Worm (Caenorhabditis elegans) whole organism, young adult: ENCODE results near the gene Y82E9BR.10.

ENCODE experiments used
- B0019.2 ChIP-seq: fragments of 200-800 bp; sonication (Bioruptor generic); conservative IDR thresholded peaks from 2 replicates; pipeline ENCODE4 v1.3.6; 2022; ENCODE audit warnings: missing genetic modification reagents, missing genetic modification characterization, missing compliant biosample characterization
- B0035.1 ChIP-seq: sonication (generic microtip); optimal IDR thresholded peaks from 2 replicates; lab custom pipeline; 2016; ENCODE audit warnings: missing genetic modification characterization, mild to moderate bottlenecking, missing compliant biosample characterization, missing genotype, missing genetic modification reagents
- B0261.1 ChIP-seq: sonication (generic microtip); optimal IDR thresholded peaks from 2 replicates; lab custom pipeline; 2016; ENCODE audit warnings: mild to moderate bottlenecking, missing genetic modification characterization, moderate library complexity, missing compliant biosample characterization
- C06A6.2 ChIP-seq: fragments of 200-800 bp; sonication (Bioruptor generic); conservative IDR thresholded peaks from 2 replicates; pipeline ENCODE4 v1.3.6; 2022; ENCODE audit warnings: missing genetic modification characterization, missing compliant biosample characterization
- D2030.7 ChIP-seq: fragments of 200-800 bp; sonication (Bioruptor generic); IDR thresholded peaks from 2 replicates; pipeline ENCODE4 v1.3.6; 2022; ENCODE audit warnings: missing genetic modification reagents, missing genetic modification characterization, missing compliant biosample characterization
- F33H1.4 ChIP-seq: fragments of 200-800 bp; sonication (Bioruptor generic); IDR thresholded peaks from 2 replicates; pipeline ENCODE4 v1.3.6; 2022; ENCODE audit warnings: missing genetic modification reagents, missing genetic modification characterization, missing compliant biosample characterization
- F37B4.10 ChIP-seq: fragments of 200-800 bp; sonication (Bioruptor generic); IDR thresholded peaks from 2 replicates; pipeline ENCODE4 v1.3.6; 2022; ENCODE audit warnings: missing genetic modification characterization, missing compliant biosample characterization
- F39B2.1 ChIP-seq: fragments of 200-800 bp; sonication (Bioruptor generic); IDR thresholded peaks from 2 replicates; pipeline ENCODE4 v1.3.6; 2022; ENCODE audit warnings: missing genetic modification reagents, missing genetic modification characterization, missing compliant biosample characterization
- F55B11.4 ChIP-seq: sonication (generic microtip); optimal IDR thresholded peaks from 2 replicates; lab custom pipeline; 2016; ENCODE audit warnings: missing compliant biosample characterization, missing genetic modification characterization, borderline replicate concordance; ENCODE audit not compliant: insufficient read depth
- K11D2.4 ChIP-seq: fragments of 200-800 bp; sonication (Bioruptor generic); IDR thresholded peaks from 2 replicates; pipeline ENCODE4 v1.3.6; 2022; ENCODE audit warnings: missing genetic modification reagents, missing genetic modification characterization, missing compliant biosample characterization
- T26A5.8 ChIP-seq: sonication (generic microtip); optimal IDR thresholded peaks from 2 replicates; lab custom pipeline; 2016; ENCODE audit warnings: missing genetic modification characterization, missing compliant biosample characterization
- athp-1 ChIP-seq: sonication (generic microtip); optimal IDR thresholded peaks from 2 replicates; lab custom pipeline; 2017; ENCODE audit warnings: mild to moderate bottlenecking, missing genetic modification characterization, missing compliant biosample characterization
- ceh-40 ChIP-seq: fragments of 200-800 bp; sonication (Bioruptor generic); IDR thresholded peaks from 2 replicates; pipeline ENCODE4 v1.3.6; 2022; ENCODE audit warnings: missing genetic modification characterization, missing compliant biosample characterization
- die-1 ChIP-seq: sonication (generic microtip); optimal IDR thresholded peaks from 2 replicates; lab custom pipeline; 2016; ENCODE audit warnings: missing genotype, mild to moderate bottlenecking, missing genetic modification characterization, missing compliant biosample characterization
- egrh-3 ChIP-seq: fragments of 200-800 bp; sonication (Bioruptor generic); IDR thresholded peaks from 2 replicates; pipeline ENCODE4 v1.3.6; 2022; ENCODE audit warnings: missing genetic modification reagents, missing genetic modification characterization, missing compliant biosample characterization
- gei-17 ChIP-seq: fragments of 200-800 bp; sonication (Bioruptor generic); optimal IDR thresholded peaks from 2 replicates; lab custom pipeline; 2018; ENCODE audit warnings: mild to moderate bottlenecking, missing genetic modification characterization, missing compliant biosample characterization
- hlh-12 ChIP-seq: sonication (generic microtip); optimal IDR thresholded peaks from 2 replicates; lab custom pipeline; 2016; ENCODE audit warnings: missing genetic modification characterization, missing compliant biosample characterization
- hlh-26 ChIP-seq: fragments of 200-800 bp; sonication (Bioruptor generic); conservative IDR thresholded peaks from 2 replicates; pipeline ENCODE4 v1.3.6; 2022; ENCODE audit warnings: missing genetic modification reagents, missing genetic modification characterization, missing compliant biosample characterization
- hmg-1.2 ChIP-seq: fragments of 200-800 bp; sonication (Bioruptor generic); IDR thresholded peaks from 2 replicates; pipeline ENCODE4 v1.3.6; 2022; ENCODE audit warnings: missing genetic modification reagents, missing genetic modification characterization, missing compliant biosample characterization
- hsf-1 ChIP-seq: fragments of 200-800 bp; sonication (Bioruptor generic); IDR thresholded peaks from 2 replicates; pipeline ENCODE4 v1.3.6; 2022; ENCODE audit warnings: missing genetic modification reagents, missing genetic modification characterization, missing compliant biosample characterization
- let-526 ChIP-seq: fragments of 200-800 bp; sonication (Bioruptor generic); IDR thresholded peaks from 2 replicates; pipeline ENCODE4 v1.3.6; 2022; ENCODE audit warnings: missing genetic modification reagents, missing genetic modification characterization, missing compliant biosample characterization
- let-607 ChIP-seq, 2 experiments: fragments of 200-800 bp in 1 of 2; sonication (Bioruptor generic) in 1 of 2; sonication (generic microtip) in 1 of 2; optimal IDR thresholded peaks; 2 replicates each; lab custom pipeline; 2016 to 2018; ENCODE audit warnings: mild to moderate bottlenecking in 2 of 2, missing compliant biosample characterization in 2 of 2, missing genetic modification characterization in 2 of 2, moderate library complexity in 2 of 2, missing genotype in 1 of 2
- madf-10 ChIP-seq: sonication (generic microtip); optimal IDR thresholded peaks from 2 replicates; lab custom pipeline; 2016; ENCODE audit warnings: mild to moderate bottlenecking, missing genetic modification characterization, missing compliant biosample characterization
- madf-3 ChIP-seq: fragments of 200-800 bp; sonication (Bioruptor generic); IDR thresholded peaks from 2 replicates; pipeline ENCODE4 v1.3.6; 2022; ENCODE audit warnings: missing genetic modification reagents, missing genetic modification characterization, missing compliant biosample characterization
- madf-8 ChIP-seq: fragments of 200-800 bp; sonication (Bioruptor generic); conservative IDR thresholded peaks from 2 replicates; pipeline ENCODE4 v1.3.6; 2022; ENCODE audit warnings: missing genetic modification reagents, missing genetic modification characterization, missing compliant biosample characterization
- mxl-1 ChIP-seq: sonication (generic microtip); optimal IDR thresholded peaks from 2 replicates; lab custom pipeline; 2016; ENCODE audit warnings: missing genetic modification characterization, missing compliant biosample characterization
- nfya-1 ChIP-seq: sonication (generic microtip); optimal IDR thresholded peaks from 2 replicates; lab custom pipeline; 2017; ENCODE audit warnings: antibody characterized with exemption, missing compliant biosample characterization, missing genetic modification characterization, borderline replicate concordance; ENCODE audit not compliant: insufficient read depth
- nfya-2 ChIP-seq: fragments of 200-800 bp; sonication (Bioruptor generic); IDR thresholded peaks from 2 replicates; pipeline ENCODE4 v1.3.6; 2022; ENCODE audit warnings: missing genetic modification reagents, missing genetic modification characterization, missing compliant biosample characterization
- nfyb-1 ChIP-seq: fragments of 200-800 bp; sonication (Bioruptor generic); IDR thresholded peaks from 2 replicates; pipeline ENCODE4 v1.3.6; 2022; ENCODE audit warnings: missing genetic modification reagents, missing genetic modification characterization, missing compliant biosample characterization
- nhr-90 ChIP-seq: sonication (generic microtip); optimal IDR thresholded peaks from 2 replicates; lab custom pipeline; 2016; ENCODE audit warnings: missing genotype, mild to moderate bottlenecking, missing genetic modification characterization, missing compliant biosample characterization
- rcor-1 ChIP-seq: fragments of 200-800 bp; sonication (Bioruptor generic); IDR thresholded peaks from 2 replicates; pipeline ENCODE4 v1.3.6; 2022; ENCODE audit warnings: missing genetic modification reagents, missing genetic modification characterization, missing compliant biosample characterization
- repo-1 ChIP-seq: sonication (generic microtip); optimal IDR thresholded peaks from 2 replicates; lab custom pipeline; 2017; ENCODE audit warnings: mild to moderate bottlenecking, missing genetic modification characterization, missing compliant biosample characterization
- rpc-1 ChIP-seq, 2 experiments: fragments of 150-350 bp in 1 of 2; sonication (generic microtip) in 1 of 2; optimal IDR thresholded peaks; 2 replicates each; lab custom pipeline; 2014 to 2018; ENCODE audit warnings: missing biosample characterization in 1 of 2, missing genetic modification characterization in 1 of 2, missing genetic modification reagents in 1 of 2, missing genotype in 1 of 2
- snpc-1.3 ChIP-seq: sonication (generic microtip); optimal IDR thresholded peaks from 2 replicates; lab custom pipeline; 2017; ENCODE audit warnings: missing genetic modification characterization, mild to moderate bottlenecking, missing compliant biosample characterization, antibody characterized with exemption, moderate library complexity, missing genotype, missing genetic modification reagents; ENCODE audit not compliant: insufficient read depth
- snpc-4 ChIP-seq, 5 experiments: fragments of 150-350 bp in 1 of 5; sonication (generic microtip) in 4 of 5; optimal IDR thresholded peaks; 2 replicates each; lab custom pipeline; 2014 to 2018; ENCODE audit warnings: missing genetic modification characterization in 5 of 5, missing biosample characterization in 3 of 5, antibody characterized with exemption in 2 of 5, mild to moderate bottlenecking in 2 of 5, missing compliant biosample characterization in 2 of 5, missing genotype in 2 of 5, moderate library complexity in 2 of 5, missing genetic modification reagents in 1 of 5
- tbp1 ChIP-seq: fragments of 200-800 bp; sonication (Bioruptor generic); optimal IDR thresholded peaks from 2 replicates; lab custom pipeline; 2018; ENCODE audit warnings: mild to moderate bottlenecking, missing genetic modification characterization, missing compliant biosample characterization
- zfh-2 ChIP-seq: fragments of 200-800 bp; sonication (Bioruptor generic); conservative IDR thresholded peaks from 2 replicates; pipeline ENCODE4 v1.3.6; 2022; ENCODE audit warnings: missing genetic modification reagents, missing genetic modification characterization, missing compliant biosample characterization
- zim-3 ChIP-seq: sonication (generic microtip); optimal IDR thresholded peaks from 2 replicates; lab custom pipeline; 2017; ENCODE audit warnings: mild to moderate bottlenecking, missing genetic modification characterization, moderate library complexity, missing compliant biosample characterization
- ztf-25 ChIP-seq: fragments of 200-800 bp; sonication (Bioruptor generic); IDR thresholded peaks from 2 replicates; pipeline ENCODE4 v1.3.6; 2022; ENCODE audit warnings: missing genetic modification reagents, missing genetic modification characterization, missing compliant biosample characterization
- ztf-26 ChIP-seq: sonication (generic microtip); optimal IDR thresholded peaks from 2 replicates; lab custom pipeline; 2017; ENCODE audit warnings: missing genetic modification characterization, missing compliant biosample characterization
- ztf-3 ChIP-seq: fragments of 200-800 bp; sonication (Bioruptor generic); optimal IDR thresholded peaks from 2 replicates; lab custom pipeline; 2018; ENCODE audit warnings: mild to moderate bottlenecking, missing genetic modification characterization, missing compliant biosample characterization

The Y82E9BR.10 gene

DNA sequence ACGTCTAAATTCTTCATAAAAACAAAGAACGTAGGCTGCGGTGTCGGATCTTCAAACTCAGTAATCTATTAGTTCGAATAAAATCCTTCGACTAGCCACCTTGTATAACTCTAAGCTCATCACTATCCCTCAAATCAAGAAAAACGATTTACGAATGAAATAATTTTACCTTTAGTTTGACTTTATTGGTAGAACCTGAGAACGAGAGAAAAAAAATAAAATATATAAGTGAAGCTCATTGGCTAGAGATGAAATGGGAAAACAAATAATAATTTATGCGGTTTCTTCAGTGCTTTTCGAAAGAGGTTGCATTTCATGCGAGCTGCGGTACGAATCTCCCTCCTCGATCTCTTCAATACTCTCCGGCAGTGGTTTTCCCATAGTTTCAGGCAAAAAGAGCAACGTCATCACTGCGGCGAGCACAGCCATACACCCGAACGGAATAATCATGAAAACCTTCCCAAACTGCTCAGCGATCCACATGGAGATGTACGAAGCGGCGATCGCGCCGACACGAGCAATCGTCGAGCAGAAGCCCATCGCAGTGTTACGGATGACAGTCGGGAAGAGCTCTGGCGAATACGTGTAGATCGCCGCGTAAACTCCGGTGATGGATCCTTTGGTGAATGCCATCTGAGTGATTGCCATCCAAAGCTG is 44.4 kb upstream of the Y82E9BR.10 start (continued):
- TF ChIP-seq snpc-4 (GFP tag; optimal IDR thresholded peaks at IDR 0.05; lab: Kevin White, UChicago) (peak; percentile 51), snpc-4 (tag; optimal IDR thresholded peaks at IDR 0.05; lab: Kevin White, UChicago) (peak in 3 of 4 experiments; percentile 16 to 60 (median 59)), rpc-1 (optimal IDR thresholded peaks at IDR 0.05; lab: Kevin White, UChicago) (no peak), rpc-1 (tag; optimal IDR thresholded peaks at IDR 0.05; lab: Kevin White, UChicago) (peak; percentile 11), hsf-1 (GFP tag; lab: Robert Waterston, UW) (peak; percentile 79), ztf-25 (no peak), D2030.7 (GFP tag; lab: Robert Waterston, UW) (peak; percentile 58; the same call in 1 of the 2 replicates), B0035.1 (peak; percentile 93), hlh-26 (GFP tag; lab: Robert Waterston, UW) (no peak), nfyb-1 (GFP tag; lab: Robert Waterston, UW) (peak; percentile 90), B0261.1 (tag; lab: Kevin White, UChicago) (peak; percentile 36), zim-3 (tag; lab: Kevin White, UChicago) (peak; percentile 69), F33H1.4 (GFP tag; lab: Robert Waterston, UW) (peak; percentile 57; the same call in 1 of the 2 replicates), mxl-1 (tag; lab: Kevin White, UChicago) (peak; percentile 69), repo-1 (tag; lab: Kevin White, UChicago) (peak; percentile 96), C06A6.2 (GFP tag; lab: Robert Waterston, UW) (no peak), die-1 (peak; percentile 79), ztf-26 (tag; lab: Kevin White, UChicago) (peak; percentile 86), let-526 (GFP tag; lab: Robert Waterston, UW) (no peak), gei-17 (GFP tag; lab: Kevin White, UChicago) (peak; percentile 75), K11D2.4 (GFP tag; lab: Robert Waterston, UW) (0 out of 2 replicates have a peak, but pooled peaks have one; percentile 60), tbp1 (peak; percentile 69), F55B11.4 (tag; lab: Kevin White, UChicago) (no peak), T26A5.8 (tag; lab: Kevin White, UChicago) (peak; percentile 95), nfya-1 (tag; lab: Kevin White, UChicago) (no peak), hlh-12 (tag; lab: Kevin White, UChicago) (no peak), madf-3 (GFP tag; lab: Robert Waterston, UW) (peak; percentile 94), hmg-1.2 (GFP tag; lab: Robert Waterston, UW) (peak; percentile 55), nhr-90 (peak; percentile 93), F37B4.10 (GFP tag; lab: Robert Waterston, UW) (0 out of 2 replicates have a peak, but pooled peaks have one; percentile 42), athp-1 (tag; lab: Kevin White, UChicago) (peak; percentile 96), B0019.2 (GFP tag; lab: Robert Waterston, UW) (no peak), madf-8 (GFP tag; lab: Robert Waterston, UW) (no peak), snpc-1.3 (tag; lab: Kevin White, UChicago) (peak; percentile 86)

DNA sequence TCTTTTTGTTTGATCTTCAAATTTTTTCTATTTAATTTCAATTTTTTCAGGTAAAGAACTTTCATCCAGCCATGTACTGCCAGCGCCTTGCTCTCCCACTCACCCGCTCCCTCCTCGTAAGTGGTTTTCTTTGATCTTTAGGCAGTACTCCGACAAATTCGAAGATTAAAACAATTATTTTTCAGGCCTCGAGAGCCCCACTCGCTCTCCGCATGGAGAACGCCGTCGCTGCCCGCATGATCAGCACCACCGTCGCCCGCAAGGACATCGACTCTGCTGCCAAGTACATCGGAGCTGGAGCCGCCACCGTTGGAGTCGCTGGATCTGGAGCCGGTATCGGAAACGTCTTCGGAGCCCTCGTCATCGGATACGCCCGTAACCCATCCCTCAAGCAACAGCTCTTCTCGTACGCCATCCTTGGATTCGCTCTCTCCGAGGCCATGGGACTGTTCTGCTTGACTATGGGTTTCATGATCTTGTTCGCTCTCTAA is 43.8 kb upstream of the Y82E9BR.10 start, which contains the start of gene Y82E9BR.3:
TSS of gene Y82E9BR.3 (plus strand) at position 51 of the 491 bp plus-strand sequence.
- no peak for TF ChIP-seq nfya-2 (GFP tag; lab: Robert Waterston, UW)
- peak; percentile 49; the same call in 1 of the 2 replicates for TF ChIP-seq F39B2.1 (GFP tag; lab: Robert Waterston, UW)
- peak; percentile 79 for TF ChIP-seq madf-3 (GFP tag; lab: Robert Waterston, UW)
- peak; percentile 87 for TF ChIP-seq zfh-2
- TF ChIP-seq snpc-1.3 (tag; lab: Kevin White, UChicago): no peak
- TF ChIP-seq ztf-3 (GFP tag; lab: Kevin White, UChicago): no peak
- TF ChIP-seq egrh-3 (GFP tag; lab: Robert Waterston, UW): peak; percentile 93
- TF ChIP-seq ceh-40 (GFP tag; lab: Robert Waterston, UW): 0 out of 2 replicates have a peak, but pooled peaks have one; percentile 3
- no peak for TF ChIP-seq nfyb-1 (GFP tag; lab: Robert Waterston, UW)
- peak; percentile 9; the same call in 1 of the 2 replicates for TF ChIP-seq rcor-1
- no peak for TF ChIP-seq madf-10 (tag; lab: Kevin White, UChicago)
- TF ChIP-seq let-607 (tag; optimal IDR thresholded peaks at IDR 0.05; lab: Kevin White, UChicago): no peak
